Fruit fly (Drosophila melanogaster): ENCODE results near the gene CG13309.
A peak's percentile ranks its signal among the peaks of the same experiment; 100 is the strongest.

The CG13309 gene

dm6 chr3L:8804082-8804814 is 5.9 kb upstream of the CG13309 start, which contains the start of the genes CG32023 and CG34427:
CG32023 (minus strand) TSS chr3L:8804182.
CG34427 (plus strand) TSS chr3L:8804764.
- no peak for TF ChIP-seq ey (GFP tag; optimal IDR thresholded peaks at IDR 0.05)
- TF ChIP-seq foxo (GFP tag; optimal IDR thresholded peaks at IDR 0.05) = no peak
- no peak for TF ChIP-seq sv (GFP tag; optimal IDR thresholded peaks at IDR 0.05)
- no peak for TF ChIP-seq dmrt93B (GFP tag; optimal IDR thresholded peaks at IDR 0.05)
- TF ChIP-seq HLH106 (tag; optimal IDR thresholded peaks at IDR 0.05) = no peak
- no peak for TF ChIP-seq jim (GFP tag; optimal IDR thresholded peaks at IDR 0.05)
- TF ChIP-seq Hnf4 (GFP tag; optimal IDR thresholded peaks at IDR 0.05) = no peak
- no peak for TF ChIP-seq N (GFP tag; optimal IDR thresholded peaks at IDR 0.05)
- TF ChIP-seq usp (GFP tag; optimal IDR thresholded peaks at IDR 0.05) = no peak
- TF ChIP-seq tai (GFP tag; optimal IDR thresholded peaks at IDR 0.05) = no peak

dm6 chr3L:8807113-8807651 is 3.0 kb upstream of the CG13309 start, which contains the start of the genes CG13312 and CG32024:
CG13312 (minus strand) TSS chr3L:8807213.
CG32024 (plus strand) TSS chr3L:8807601.
- TF ChIP-seq tai (GFP tag; optimal IDR thresholded peaks at IDR 0.05) (no peak), Rel (GFP tag; optimal IDR thresholded peaks at IDR 0.05) (no peak), Rel (tag; optimal IDR thresholded peaks at IDR 0.05) (no peak), lola (GFP tag; optimal IDR thresholded peaks at IDR 0.05) (no peak), Myc (optimal IDR thresholded peaks at IDR 0.05) (no peak), dmrt93B (GFP tag; optimal IDR thresholded peaks at IDR 0.05) (no peak), Sp1 (GFP tag; optimal IDR thresholded peaks at IDR 0.05) (no peak)

DNA sequence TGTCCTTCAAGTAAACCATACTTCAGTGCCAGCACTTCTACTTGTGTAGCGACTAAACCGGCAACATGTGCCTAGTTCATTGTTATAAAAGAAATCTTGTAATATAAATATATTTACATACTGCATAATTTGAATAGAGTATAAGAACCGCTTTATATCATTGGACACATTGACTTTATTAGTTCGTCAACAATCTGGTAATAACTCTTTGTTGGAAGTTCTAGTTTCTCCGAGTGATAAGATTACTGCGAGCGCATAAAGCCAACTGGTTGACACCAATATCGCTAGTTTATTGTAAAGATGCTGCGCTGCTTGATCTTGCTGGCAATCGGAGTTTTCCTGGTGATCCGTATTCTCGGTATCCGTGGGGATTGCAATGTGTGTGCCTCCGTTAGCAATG is 2.0 kb upstream of the CG13309 start, which contains the start of gene CG13308:
Gene CG13308 (plus strand): TSS at position 301 of the 400 bp plus-strand sequence.
- TF ChIP-seq Mio (GFP tag; optimal IDR thresholded peaks at IDR 0.05) = no peak
- TF ChIP-seq CrebA (GFP tag; optimal IDR thresholded peaks at IDR 0.05; ENCODE audit: borderline replicate concordance) = no peak
- TF ChIP-seq Hr78 (GFP tag; optimal IDR thresholded peaks at IDR 0.05) = no peak
- TF ChIP-seq GATAd (GFP tag; optimal IDR thresholded peaks at IDR 0.05) = no peak
- TF ChIP-seq brk (GFP tag; optimal IDR thresholded peaks at IDR 0.05) = no peak
- no peak for TF ChIP-seq ey (GFP tag; optimal IDR thresholded peaks at IDR 0.05)
- no peak for TF ChIP-seq Myc (optimal IDR thresholded peaks at IDR 0.05)
- no peak for TF ChIP-seq jim (GFP tag; optimal IDR thresholded peaks at IDR 0.05)
- no peak for TF ChIP-seq lola (GFP tag; optimal IDR thresholded peaks at IDR 0.05)
- no peak for TF ChIP-seq dsf (GFP tag; optimal IDR thresholded peaks at IDR 0.05; ENCODE audit: borderline replicate concordance)
- TF ChIP-seq rgr (GFP tag; optimal IDR thresholded peaks at IDR 0.05) = no peak
- TF ChIP-seq sv (GFP tag; optimal IDR thresholded peaks at IDR 0.05) = no peak
- TF ChIP-seq dl (GFP tag; optimal IDR thresholded peaks at IDR 0.05; ENCODE audit: insufficient read depth in 1 of 2, partially characterized antibody in 2 of 2) = no peak
- no peak for TF ChIP-seq usp (GFP tag; optimal IDR thresholded peaks at IDR 0.05)
- no peak for TF ChIP-seq Rel (GFP tag; optimal IDR thresholded peaks at IDR 0.05)
- no peak for TF ChIP-seq Rel (tag; optimal IDR thresholded peaks at IDR 0.05)
- TF ChIP-seq Dif (GFP tag; optimal IDR thresholded peaks at IDR 0.05; ENCODE audit: partially characterized antibody) = no peak
- no peak for TF ChIP-seq sage (GFP tag; optimal IDR thresholded peaks at IDR 0.05)
- TF ChIP-seq br (GFP tag; optimal IDR thresholded peaks at IDR 0.05) = no peak
- no peak for TF ChIP-seq Sp1 (GFP tag; optimal IDR thresholded peaks at IDR 0.05)

DNA sequence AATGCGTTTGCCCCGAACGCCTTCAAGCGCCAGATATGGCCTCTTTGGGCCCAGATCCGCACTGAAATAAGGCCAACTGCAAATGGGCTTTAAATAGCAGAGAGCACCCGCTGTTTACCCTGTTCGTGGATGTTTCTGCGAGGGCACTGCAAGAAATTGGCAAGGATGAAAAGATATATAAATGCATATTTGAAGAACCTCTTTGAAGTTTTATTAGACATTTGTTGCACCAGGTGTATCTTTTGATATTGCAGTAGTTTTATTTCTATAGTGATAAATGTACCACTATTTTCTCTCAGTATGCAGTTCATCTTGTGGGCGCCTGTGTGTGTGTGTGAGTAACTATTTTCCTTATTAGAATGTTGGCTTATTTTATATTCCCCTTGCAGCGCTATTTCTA is 3.3 kb downstream of the CG13309 start:
- TF ChIP-seq ey (GFP tag; optimal IDR thresholded peaks at IDR 0.05) = peak; percentile 12
- TF ChIP-seq sage (GFP tag; optimal IDR thresholded peaks at IDR 0.05) = no peak
- TF ChIP-seq Hr83 (GFP tag; optimal IDR thresholded peaks at IDR 0.05; ENCODE audit: poor library complexity, severe bottlenecking) = no peak

dm6 chr3L:8819441-8819840 is 9.2 kb downstream of the CG13309 start:
- TF ChIP-seq Dif (GFP tag; optimal IDR thresholded peaks at IDR 0.05; ENCODE audit: partially characterized antibody) (peak; percentile 34), Jra (GFP tag; optimal IDR thresholded peaks at IDR 0.05) (peak; percentile 60), psq (GFP tag; optimal IDR thresholded peaks at IDR 0.05) (peak; percentile 9), sv (GFP tag; optimal IDR thresholded peaks at IDR 0.05) (no peak)
